Worm (Caenorhabditis elegans) whole organism, L1 larva: ENCODE results near the gene pro-1.
A peak's percentile ranks its signal among the peaks of the same experiment; 100 is the strongest.

ENCODE experiments used
- C04F5.9 ChIP-seq: sonication (generic microtip); optimal IDR thresholded peaks from 2 replicates; lab custom pipeline; 2016; ENCODE audit warnings: missing genetic modification characterization, missing compliant biosample characterization
- C16A3.4 ChIP-seq: fragments of 150-350 bp; optimal IDR thresholded peaks from 2 replicates; lab custom pipeline; 2014; ENCODE audit warnings: missing biosample characterization, missing genetic modification characterization
- C34B4.2 ChIP-seq: sonication (generic microtip); optimal IDR thresholded peaks from 2 replicates; lab custom pipeline; 2017; ENCODE audit warnings: mild to moderate bottlenecking, missing genetic modification characterization, missing compliant biosample characterization
- F16B12.6 ChIP-seq: fragments of 150-350 bp; optimal IDR thresholded peaks from 2 replicates; lab custom pipeline; 2014; ENCODE audit warnings: missing biosample characterization, missing genetic modification characterization
- Y116A8C.19 ChIP-seq: sonication (generic microtip); optimal IDR thresholded peaks from 2 replicates; lab custom pipeline; 2016; ENCODE audit warnings: missing compliant biosample characterization, missing genetic modification characterization, borderline replicate concordance
- aha-1 ChIP-seq: fragments of 150-350 bp; optimal IDR thresholded peaks from 2 replicates; lab custom pipeline; 2014; ENCODE audit warnings: missing biosample characterization, missing genetic modification characterization
- aly-2 ChIP-seq: fragments of 150-350 bp; optimal IDR thresholded peaks from 2 replicates; lab custom pipeline; 2014; ENCODE audit warnings: missing biosample characterization, missing genetic modification characterization
- ama-1 ChIP-seq: fragments of 150-350 bp; optimal IDR thresholded peaks from 2 replicates; lab custom pipeline; 2014
- blmp-1 ChIP-seq: fragments of 150-350 bp; optimal IDR thresholded peaks from 2 replicates; lab custom pipeline; 2014; ENCODE audit warnings: missing biosample characterization, missing genetic modification characterization
- ceh-63 ChIP-seq: fragments of 200-800 bp; sonication (Bioruptor generic); optimal IDR thresholded peaks from 2 replicates; lab custom pipeline; 2018; ENCODE audit warnings: mild to moderate bottlenecking, missing genetic modification characterization, missing compliant biosample characterization
- ceh-82 ChIP-seq, 3 experiments: fragments of 150-350 bp in 1 of 3; sonication (generic microtip) in 2 of 3; optimal IDR thresholded peaks; 2 replicates each; lab custom pipeline; 2014 to 2017; ENCODE audit warnings: missing biosample characterization in 3 of 3, missing genetic modification characterization in 3 of 3
- ceh-88 ChIP-seq: fragments of 200-800 bp; sonication (Bioruptor generic); IDR thresholded peaks from 2 replicates; pipeline ENCODE4 v1.3.6; 2022; ENCODE audit warnings: missing genetic modification characterization, missing compliant biosample characterization
- ceh-90 ChIP-seq: sonication (generic microtip); optimal IDR thresholded peaks from 2 replicates; lab custom pipeline; 2016; ENCODE audit warnings: missing genetic modification characterization, missing compliant biosample characterization
- ces-1 ChIP-seq: fragments of 150-350 bp; optimal IDR thresholded peaks from 2 replicates; lab custom pipeline; 2014; ENCODE audit warnings: missing biosample characterization, missing genetic modification reagents, missing genetic modification characterization
- dpl-1 ChIP-seq, 3 experiments: fragments of 150-350 bp in 2 of 3; sonication (generic microtip) in 1 of 3; optimal IDR thresholded peaks; 2 replicates each; lab custom pipeline; 2014 to 2017; ENCODE audit warnings: missing biosample characterization in 3 of 3, missing genetic modification characterization in 3 of 3, missing genetic modification reagents in 3 of 3
- dsc-1 ChIP-seq: sonication (generic microtip); optimal IDR thresholded peaks from 2 replicates; lab custom pipeline; 2016; ENCODE audit warnings: mild to moderate bottlenecking, missing genetic modification characterization, missing compliant biosample characterization
- efl-3 ChIP-seq: fragments of 200-800 bp; sonication (Bioruptor generic); optimal IDR thresholded peaks from 2 replicates; lab custom pipeline; 2018; ENCODE audit warnings: mild to moderate bottlenecking, missing genetic modification characterization, missing compliant biosample characterization
- egl-13 ChIP-seq: sonication (generic microtip); optimal IDR thresholded peaks from 2 replicates; lab custom pipeline; 2016; ENCODE audit warnings: missing genotype, missing genetic modification reagents, missing genetic modification characterization, missing compliant biosample characterization
- egl-27 ChIP-seq, 2 experiments: fragments of 150-350 bp in 1 of 2; sonication (generic microtip); optimal IDR thresholded peaks; 3 replicates each; lab custom pipeline; 2017 to 2018; ENCODE audit warnings: missing biosample characterization in 2 of 2, missing genetic modification characterization in 2 of 2, missing genetic modification reagents in 2 of 2
- elt-3 ChIP-seq, 6 experiments: fragments of 150-350 bp in 1 of 6; sonication (generic microtip); optimal IDR thresholded peaks; 2 replicates each; lab custom pipeline; 2017 to 2018; ENCODE audit warnings: missing biosample characterization in 6 of 6, missing genetic modification characterization in 6 of 6, inconsistent platforms in 1 of 6
- ets-5 ChIP-seq: fragments of 200-800 bp; sonication (Bioruptor generic); IDR thresholded peaks from 2 replicates; pipeline ENCODE4 v1.3.6; 2022; ENCODE audit warnings: missing genetic modification characterization, missing compliant biosample characterization
- fkh-10 ChIP-seq: sonication (generic microtip); optimal IDR thresholded peaks from 2 replicates; lab custom pipeline; 2017; ENCODE audit warnings: missing biosample characterization, missing genetic modification reagents, missing genetic modification characterization
- fkh-8 ChIP-seq: sonication (generic microtip); optimal IDR thresholded peaks from 2 replicates; lab custom pipeline; 2016; ENCODE audit warnings: mild to moderate bottlenecking, missing genetic modification characterization, missing compliant biosample characterization
- fos-1 ChIP-seq: fragments of 150-350 bp; optimal IDR thresholded peaks from 2 replicates; lab custom pipeline; 2014; ENCODE audit warnings: missing biosample characterization, missing genetic modification characterization
- grh-1 ChIP-seq: fragments of 200-800 bp; sonication (Bioruptor generic); IDR thresholded peaks from 2 replicates; pipeline ENCODE4 v1.3.6; 2022; ENCODE audit warnings: missing genetic modification reagents, missing genetic modification characterization, missing compliant biosample characterization
- hlh-17 ChIP-seq: fragments of 200-800 bp; sonication (Bioruptor generic); optimal IDR thresholded peaks from 2 replicates; lab custom pipeline; 2018; ENCODE audit warnings: missing genetic modification characterization, mild to moderate bottlenecking, missing compliant biosample characterization, moderate library complexity, borderline replicate concordance
- hpl-2 ChIP-seq: fragments of 150-350 bp; optimal IDR thresholded peaks from 2 replicates; lab custom pipeline; 2014; ENCODE audit warnings: missing biosample characterization, missing genetic modification reagents, missing genetic modification characterization
- isw-1 ChIP-seq: fragments of 200-800 bp; sonication (Bioruptor generic); IDR thresholded peaks from 2 replicates; pipeline ENCODE4 v1.3.6; 2022; ENCODE audit warnings: missing genetic modification characterization, missing compliant biosample characterization
- lin-13 ChIP-seq: fragments of 150-350 bp; optimal IDR thresholded peaks from 2 replicates; lab custom pipeline; 2014; ENCODE audit warnings: missing biosample characterization, missing genetic modification reagents, missing genetic modification characterization
- lin-14 ChIP-seq: fragments of 200-800 bp; sonication (Bioruptor generic); optimal IDR thresholded peaks from 2 replicates; lab custom pipeline; 2018; ENCODE audit warnings: mild to moderate bottlenecking, missing genetic modification characterization, moderate library complexity, missing compliant biosample characterization
- lin-39 ChIP-seq: fragments of 150-350 bp; optimal IDR thresholded peaks from 2 replicates; lab custom pipeline; 2014; ENCODE audit warnings: missing biosample characterization, missing genetic modification reagents, missing genetic modification characterization
- lir-3 ChIP-seq: sonication (generic microtip); optimal IDR thresholded peaks from 2 replicates; lab custom pipeline; 2016; ENCODE audit warnings: mild to moderate bottlenecking, missing genetic modification characterization, moderate library complexity, missing compliant biosample characterization; ENCODE audit not compliant: poor library complexity
- mdl-1 ChIP-seq, 2 experiments: fragments of 150-350 bp; optimal IDR thresholded peaks; 2 replicates each; lab custom pipeline; 2014 to 2017; ENCODE audit warnings: missing biosample characterization in 2 of 2, missing genetic modification characterization in 2 of 2, inconsistent platforms in 1 of 2
- mep-1 ChIP-seq: fragments of 150-350 bp; optimal IDR thresholded peaks from 2 replicates; lab custom pipeline; 2014; ENCODE audit warnings: missing biosample characterization, missing genetic modification characterization
- nhr-12 ChIP-seq: sonication (generic microtip); optimal IDR thresholded peaks from 2 replicates; lab custom pipeline; 2017; ENCODE audit warnings: missing biosample characterization, missing genetic modification characterization
- nhr-237 ChIP-seq: fragments of 150-350 bp; optimal IDR thresholded peaks from 2 replicates; lab custom pipeline; 2014; ENCODE audit warnings: missing biosample characterization, missing genetic modification characterization
- nhr-28 ChIP-seq: fragments of 150-350 bp; optimal IDR thresholded peaks from 2 replicates; lab custom pipeline; 2014; ENCODE audit warnings: missing biosample characterization, missing genetic modification characterization
- nhr-76 ChIP-seq: sonication (generic microtip); optimal IDR thresholded peaks from 2 replicates; lab custom pipeline; 2017; ENCODE audit warnings: missing biosample characterization, missing genetic modification characterization
- nhr-77 ChIP-seq: fragments of 150-350 bp; optimal IDR thresholded peaks from 2 replicates; lab custom pipeline; 2014; ENCODE audit warnings: missing biosample characterization, missing genetic modification characterization
- nhr-90 ChIP-seq: sonication (generic microtip); optimal IDR thresholded peaks from 2 replicates; lab custom pipeline; 2016; ENCODE audit warnings: mild to moderate bottlenecking, missing genetic modification characterization, missing compliant biosample characterization; ENCODE audit not compliant: poor library complexity
- pag-3 ChIP-seq: sonication (generic microtip); optimal IDR thresholded peaks from 2 replicates; lab custom pipeline; 2017; ENCODE audit warnings: missing genetic modification characterization, mild to moderate bottlenecking, missing compliant biosample characterization, antibody characterized with exemption, borderline replicate concordance; ENCODE audit not compliant: insufficient read depth
- pax-3 ChIP-seq: fragments of 200-800 bp; sonication (Bioruptor generic); optimal IDR thresholded peaks from 2 replicates; lab custom pipeline; 2018; ENCODE audit warnings: mild to moderate bottlenecking, missing genetic modification characterization, moderate library complexity, missing compliant biosample characterization
- skn-1 ChIP-seq: fragments of 150-350 bp; optimal IDR thresholded peaks from 2 replicates; lab custom pipeline; 2014; ENCODE audit warnings: missing biosample characterization, missing genetic modification characterization
- snpc-4 ChIP-seq: fragments of 150-350 bp; optimal IDR thresholded peaks from 2 replicates; lab custom pipeline; 2014; ENCODE audit warnings: missing biosample characterization, missing genetic modification characterization
- sox-4 ChIP-seq: sonication (generic microtip); optimal IDR thresholded peaks from 2 replicates; lab custom pipeline; 2016; ENCODE audit warnings: missing genetic modification characterization, missing compliant biosample characterization
- sup-37 ChIP-seq: fragments of 200-800 bp; sonication (Bioruptor generic); optimal IDR thresholded peaks from 2 replicates; lab custom pipeline; 2018; ENCODE audit warnings: mild to moderate bottlenecking, missing genetic modification characterization, missing compliant biosample characterization
- swsn-7 ChIP-seq: sonication (generic microtip); optimal IDR thresholded peaks from 2 replicates; lab custom pipeline; 2016; ENCODE audit warnings: missing genetic modification characterization, missing compliant biosample characterization
- tbx-2 ChIP-seq: sonication (generic microtip); optimal IDR thresholded peaks from 2 replicates; lab custom pipeline; 2016; ENCODE audit warnings: missing genetic modification characterization, missing compliant biosample characterization
- vab-15 ChIP-seq: sonication (generic microtip); optimal IDR thresholded peaks from 2 replicates; lab custom pipeline; 2017; ENCODE audit warnings: missing genotype, mild to moderate bottlenecking, missing genetic modification characterization, missing compliant biosample characterization
- zag-1 ChIP-seq: fragments of 150-350 bp; optimal IDR thresholded peaks from 2 replicates; lab custom pipeline; 2014; ENCODE audit warnings: missing biosample characterization, missing genetic modification characterization
- zip-4 ChIP-seq: fragments of 200-800 bp; sonication (Bioruptor generic); optimal IDR thresholded peaks from 2 replicates; lab custom pipeline; 2018; ENCODE audit warnings: mild to moderate bottlenecking, missing genetic modification characterization, moderate library complexity, missing compliant biosample characterization
- ztf-11 ChIP-seq, 2 experiments: sonication (generic microtip); optimal IDR thresholded peaks; 2 replicates each; lab custom pipeline; 2016 to 2017; ENCODE audit warnings: missing genetic modification characterization in 2 of 2, missing biosample characterization in 1 of 2, missing compliant biosample characterization in 1 of 2
- ztf-4 ChIP-seq: fragments of 150-350 bp; optimal IDR thresholded peaks from 2 replicates; lab custom pipeline; 2014; ENCODE audit warnings: missing biosample characterization, missing genetic modification characterization

Gene pro-1

ce11 chrII:10578843-10579430 lies 37.1 kb upstream of the pro-1 start, which contains the start of gene rpb-6 (continued):
- no peak for TF ChIP-seq dsc-1 (tag; lab: Kevin White, UChicago)
- TF ChIP-seq skn-1 (tag; lab: Kevin White, UChicago) = peak; percentile 20
- TF ChIP-seq hlh-17 (GFP tag; lab: Kevin White, UChicago) = no peak
- no peak for TF ChIP-seq aly-2 (tag; lab: Kevin White, UChicago)
- no peak for TF ChIP-seq ceh-90 (tag; lab: Kevin White, UChicago)
- TF ChIP-seq ceh-88 = no peak
- TF ChIP-seq fkh-10 (GFP tag; lab: Kevin White, UChicago) = no peak
- no peak for TF ChIP-seq snpc-4 (tag; lab: Kevin White, UChicago)
- no peak for TF ChIP-seq lin-14
- no peak for TF ChIP-seq nhr-237 (tag; lab: Kevin White, UChicago)
- no peak for TF ChIP-seq isw-1 (GFP tag; lab: Robert Waterston, UW)
- no peak for TF ChIP-seq nhr-28 (tag; lab: Kevin White, UChicago)
- no peak for TF ChIP-seq ets-5
- no peak for TF ChIP-seq sup-37 (GFP tag; lab: Kevin White, UChicago)
- TF ChIP-seq lir-3 = no peak
- no peak for TF ChIP-seq fkh-8
- TF ChIP-seq lin-39 = no peak
- TF ChIP-seq C16A3.4 (tag; lab: Kevin White, UChicago) = peak; percentile 25
- no peak for TF ChIP-seq egl-13 (tag; lab: Kevin White, UChicago)
- no peak for TF ChIP-seq aha-1 (tag; lab: Kevin White, UChicago)
- TF ChIP-seq ztf-11 (tag; optimal IDR thresholded peaks at IDR 0.05; lab: Kevin White, UChicago) = no peak
- no peak for TF ChIP-seq sox-4 (tag; lab: Kevin White, UChicago)
- TF ChIP-seq egl-27 (tag; optimal IDR thresholded peaks at IDR 0.05; lab: Kevin White, UChicago) = no peak
- TF ChIP-seq nhr-12 (tag; lab: Kevin White, UChicago) = no peak
- TF ChIP-seq C34B4.2 (tag; lab: Kevin White, UChicago) = no peak
- TF ChIP-seq efl-3 (GFP tag; lab: Kevin White, UChicago) = no peak
- TF ChIP-seq pag-3 (tag; lab: Kevin White, UChicago) = no peak
- TF ChIP-seq nhr-90 (tag; lab: Kevin White, UChicago) = no peak
- no peak for TF ChIP-seq nhr-77 (tag; lab: Kevin White, UChicago)
- TF ChIP-seq ceh-82 (tag; optimal IDR thresholded peaks at IDR 0.05; lab: Kevin White, UChicago) = no peak
- no peak for TF ChIP-seq fos-1 (tag; lab: Kevin White, UChicago)
- no peak for TF ChIP-seq pax-3 (tag; lab: Kevin White, UChicago)
- no peak for TF ChIP-seq zag-1 (tag; lab: Kevin White, UChicago)
- no peak for TF ChIP-seq ztf-4 (tag; lab: Kevin White, UChicago)
- TF ChIP-seq tbx-2 (tag; lab: Kevin White, UChicago) = no peak
- TF ChIP-seq grh-1 = no peak
- TF ChIP-seq ces-1 = no peak
- TF ChIP-seq mep-1 (tag; lab: Kevin White, UChicago) = peak; percentile 52
- TF ChIP-seq zip-4 = no peak
- TF ChIP-seq C04F5.9 (tag; lab: Kevin White, UChicago) = no peak
- no peak for TF ChIP-seq F16B12.6 (tag; lab: Kevin White, UChicago)
- peak in 1 of 6 experiments; percentile 2 for TF ChIP-seq elt-3 (tag; optimal IDR thresholded peaks at IDR 0.05; lab: Kevin White, UChicago)
- TF ChIP-seq hpl-2 (GFP tag; lab: Kevin White, UChicago) = no peak
- no peak for TF ChIP-seq mdl-1 (tag; optimal IDR thresholded peaks at IDR 0.05; lab: Kevin White, UChicago)
- TF ChIP-seq Y116A8C.19 (tag; lab: Kevin White, UChicago) = no peak
- TF ChIP-seq blmp-1 (tag; lab: Kevin White, UChicago) = peak; percentile 54
- peak; percentile 24 for TF ChIP-seq lin-13 (GFP tag; lab: Kevin White, UChicago)
- TF ChIP-seq dpl-1 (GFP tag; optimal IDR thresholded peaks at IDR 0.05; lab: Kevin White, UChicago) = peak; percentile 75 to 88 (median 84)
- no peak for TF ChIP-seq ceh-63 (GFP tag; lab: Kevin White, UChicago)
- no peak for TF ChIP-seq vab-15 (tag; lab: Kevin White, UChicago)
- no peak for TF ChIP-seq swsn-7 (tag; lab: Kevin White, UChicago)
- TF ChIP-seq ama-1 (lab: Kevin White, UChicago) = no peak
- no peak for TF ChIP-seq nhr-76
